Worm (Caenorhabditis elegans) whole organism, early embryonic: ENCODE measurements around the gene Y43F8B.10.

Experiments used
- B0310.2 ChIP-seq: sonication (generic microtip); optimal IDR thresholded peaks from 2 replicates; lab custom pipeline; 2016; ENCODE audit warnings: mild to moderate bottlenecking, missing genetic modification characterization, missing compliant biosample characterization
- F13C5.2 ChIP-seq: sonication (generic microtip); optimal IDR thresholded peaks from 2 replicates; lab custom pipeline; 2017; ENCODE audit warnings: mild to moderate bottlenecking, missing genetic modification characterization, inconsistent platforms, missing compliant biosample characterization
- aly-1 ChIP-seq: sonication (generic microtip); optimal IDR thresholded peaks from 2 replicates; lab custom pipeline; 2016; ENCODE audit warnings: missing genetic modification characterization, missing compliant biosample characterization
- ama-1 ChIP-seq: fragments of 150-350 bp; optimal IDR thresholded peaks from 2 replicates; lab custom pipeline; 2014
- ceh-13 ChIP-seq: fragments of 200-800 bp; sonication (Bioruptor generic); optimal IDR thresholded peaks from 2 replicates; lab custom pipeline; 2018; ENCODE audit warnings: mild to moderate bottlenecking, missing genetic modification characterization, missing compliant biosample characterization
- ceh-36 ChIP-seq: sonication (generic microtip); optimal IDR thresholded peaks from 2 replicates; lab custom pipeline; 2016; ENCODE audit warnings: missing genetic modification characterization, inconsistent platforms, missing compliant biosample characterization
- ets-7 ChIP-seq: sonication (generic microtip); optimal IDR thresholded peaks from 2 replicates; lab custom pipeline; 2016; ENCODE audit warnings: missing genotype, missing genetic modification characterization, missing compliant biosample characterization
- flt-1 ChIP-seq: fragments of 200-800 bp; sonication (Bioruptor generic); IDR thresholded peaks from 2 replicates; pipeline ENCODE4 v1.3.6; 2022; ENCODE audit warnings: missing genetic modification characterization, missing compliant biosample characterization
- hmbx-1 ChIP-seq: sonication (generic microtip); optimal IDR thresholded peaks from 2 replicates; lab custom pipeline; 2016; ENCODE audit warnings: mild to moderate bottlenecking, missing genetic modification characterization, missing compliant biosample characterization
- hmg-4 ChIP-seq: fragments of 200-800 bp; sonication (Bioruptor generic); optimal IDR thresholded peaks from 2 replicates; lab custom pipeline; 2018; ENCODE audit warnings: mild to moderate bottlenecking, missing genetic modification characterization, missing compliant biosample characterization
- hnd-1 ChIP-seq: sonication (generic microtip); optimal IDR thresholded peaks from 2 replicates; lab custom pipeline; 2016; ENCODE audit warnings: missing genetic modification characterization, missing compliant biosample characterization
- scrt-1 ChIP-seq: fragments of 200-800 bp; sonication (Bioruptor generic); IDR thresholded peaks from 2 replicates; pipeline ENCODE4 v1.3.6; 2022; ENCODE audit warnings: missing genetic modification characterization, missing compliant biosample characterization
- sea-1 ChIP-seq: fragments of 200-800 bp; sonication (Bioruptor generic); conservative IDR thresholded peaks from 2 replicates; pipeline ENCODE4 v1.3.6; 2022; ENCODE audit warnings: missing genetic modification characterization, missing compliant biosample characterization
- tbx-11 ChIP-seq: fragments of 200-800 bp; sonication (Bioruptor generic); IDR thresholded peaks from 2 replicates; pipeline ENCODE4 v1.3.6; 2022; ENCODE audit warnings: missing genetic modification characterization, missing compliant biosample characterization
- tbx-37 ChIP-seq: fragments of 200-800 bp; sonication (Bioruptor generic); conservative IDR thresholded peaks from 2 replicates; pipeline ENCODE4 v1.3.6; 2022; ENCODE audit warnings: missing genetic modification reagents, missing genetic modification characterization, missing compliant biosample characterization
- tra-4 ChIP-seq: sonication (generic microtip); optimal IDR thresholded peaks from 2 replicates; lab custom pipeline; 2017; ENCODE audit warnings: missing genetic modification characterization, missing compliant biosample characterization

Gene Y43F8B.10

DNA sequence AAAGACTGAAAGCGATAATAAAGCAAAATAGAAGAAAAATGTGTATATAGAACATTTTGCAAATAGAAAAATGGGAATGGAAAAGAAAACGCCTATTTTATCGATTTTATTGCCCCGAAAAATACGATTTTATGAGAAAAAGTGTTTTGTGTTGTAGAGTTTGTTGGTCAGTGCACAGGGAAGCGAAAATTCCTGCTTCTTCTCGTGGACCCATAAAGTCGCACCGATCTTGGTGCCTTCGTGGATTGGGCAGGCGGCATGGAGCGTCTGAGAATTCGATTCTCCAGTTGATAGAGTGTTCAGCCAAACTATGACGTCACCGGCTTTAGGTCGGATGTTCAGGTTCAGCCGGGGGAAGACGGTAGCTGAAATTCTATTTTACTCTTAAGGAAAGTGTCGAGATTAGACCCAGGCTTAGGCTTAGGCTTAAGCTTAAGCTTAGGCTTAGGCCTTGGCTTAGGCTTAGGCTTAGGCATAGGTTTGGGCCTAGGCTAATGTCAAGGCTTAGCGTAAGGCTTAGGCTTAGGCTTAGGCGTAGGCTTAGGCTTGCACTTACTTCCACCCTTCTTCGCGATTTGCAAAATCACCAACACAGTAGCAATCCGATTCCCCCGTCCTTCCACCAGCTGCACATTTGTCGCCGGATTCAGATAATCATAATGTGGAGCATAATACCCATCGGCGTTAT lies 38.1 kb downstream of the Y43F8B.10 start, which contains the start of gene Y43F8B.19:
Gene Y43F8B.19 (minus strand): TSS at position 51 of the 688 bp plus-strand sequence.
- TF ChIP-seq ceh-36 (tag; lab: Kevin White, UChicago) (peak; percentile 63), B0310.2 (no peak)

- no peak for TF ChIP-seq scrt-1 (GFP tag; lab: Robert Waterston, UW)
- TF ChIP-seq hmbx-1 (tag; lab: Kevin White, UChicago): no peak
- TF ChIP-seq ets-7 (tag; lab: Kevin White, UChicago): no peak
- no peak for TF ChIP-seq B0310.2
- no peak for TF ChIP-seq aly-1 (tag; lab: Kevin White, UChicago)
- no peak for TF ChIP-seq F13C5.2 (tag; lab: Kevin White, UChicago)
- TF ChIP-seq flt-1 (GFP tag; lab: Robert Waterston, UW): no peak
- TF ChIP-seq ceh-13 (GFP tag; lab: Kevin White, UChicago): no peak
- no peak for TF ChIP-seq ama-1 (lab: Kevin White, UChicago)
- TF ChIP-seq tbx-37 (GFP tag; lab: Robert Waterston, UW): no peak
- TF ChIP-seq tbx-11 (GFP tag; lab: Robert Waterston, UW): no peak
- no peak for TF ChIP-seq sea-1 (GFP tag; lab: Robert Waterston, UW)
- TF ChIP-seq hnd-1 (tag; lab: Kevin White, UChicago): no peak
Observed at ce11 chrV:19513552-19513951, 39.3 kb downstream of the Y43F8B.10 start, which contains the start of gene phy-4. Gene phy-4, minus strand, starts transcription at chrV:19513652.

- TF ChIP-seq ceh-36 (tag; lab: Kevin White, UChicago): peak; percentile 82
Observed at ce11 chrV:19517611-19518360, 43.5 kb downstream of the Y43F8B.10 start.

- TF ChIP-seq hmg-4 (GFP tag; lab: Kevin White, UChicago) (no peak), hnd-1 (tag; lab: Kevin White, UChicago) (no peak), F13C5.2 (tag; lab: Kevin White, UChicago) (no peak), ama-1 (lab: Kevin White, UChicago) (no peak), tra-4 (tag; lab: Kevin White, UChicago) (no peak), hmbx-1 (tag; lab: Kevin White, UChicago) (no peak), B0310.2 (no peak), ceh-13 (GFP tag; lab: Kevin White, UChicago) (no peak), ceh-36 (tag; lab: Kevin White, UChicago) (no peak), tbx-37 (GFP tag; lab: Robert Waterston, UW) (no peak), tbx-11 (GFP tag; lab: Robert Waterston, UW) (no peak), ets-7 (tag; lab: Kevin White, UChicago) (no peak), sea-1 (GFP tag; lab: Robert Waterston, UW) (no peak)
Observed at ce11 chrV:19518468-19519168, 44.4 kb downstream of the Y43F8B.10 start.

DNA sequence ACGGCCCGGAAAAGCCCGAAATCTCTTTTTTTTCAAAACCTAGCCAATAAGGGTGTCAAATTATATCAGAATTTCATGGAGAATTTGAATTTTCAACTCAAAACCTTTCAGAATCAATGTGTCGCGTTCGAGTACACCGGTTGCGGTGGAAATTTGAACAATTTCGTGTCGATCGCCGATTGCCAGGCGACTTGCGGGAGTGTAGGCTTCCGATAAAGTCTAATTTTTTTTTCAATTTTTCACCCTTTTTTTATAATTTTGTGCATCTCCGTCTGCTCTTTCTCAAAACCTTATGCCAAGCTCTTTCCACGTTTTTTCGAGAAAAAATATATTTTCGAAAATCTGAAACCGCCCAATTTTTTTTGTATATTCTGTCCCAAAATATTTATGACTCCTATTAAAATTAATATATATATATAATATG lies 45.3 kb downstream of the Y43F8B.10 start:
- TF ChIP-seq ceh-13 (GFP tag; lab: Kevin White, UChicago) (no peak), scrt-1 (GFP tag; lab: Robert Waterston, UW) (no peak), tbx-11 (GFP tag; lab: Robert Waterston, UW) (no peak), sea-1 (GFP tag; lab: Robert Waterston, UW) (peak; percentile 77), hnd-1 (tag; lab: Kevin White, UChicago) (peak; percentile 18), ama-1 (lab: Kevin White, UChicago) (peak; percentile 90), tra-4 (tag; lab: Kevin White, UChicago) (no peak)

DNA sequence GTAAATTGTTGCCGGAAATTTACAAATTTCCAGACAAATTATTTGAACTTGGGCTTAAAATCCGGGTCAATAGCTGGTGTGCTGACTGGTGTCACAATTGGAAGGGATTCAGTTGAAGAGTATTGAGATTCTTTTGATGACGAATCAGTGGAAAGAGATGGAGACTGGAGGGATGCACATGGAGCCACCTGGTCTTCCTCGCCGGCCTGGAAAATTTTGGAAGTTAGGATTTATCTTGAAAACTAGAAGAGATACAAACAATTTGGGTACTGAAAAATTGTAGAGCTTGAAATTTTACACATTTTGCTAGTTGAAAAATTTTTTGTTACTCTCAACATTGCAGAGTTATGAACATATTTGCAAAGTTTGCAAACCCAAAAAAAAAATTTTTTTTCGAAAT lies 45.9 kb downstream of the Y43F8B.10 start:
- no peak for TF ChIP-seq hnd-1 (tag; lab: Kevin White, UChicago)
- no peak for TF ChIP-seq sea-1 (GFP tag; lab: Robert Waterston, UW)
- TF ChIP-seq ama-1 (lab: Kevin White, UChicago): peak; percentile 33

ce11 chrV:19520597-19521322 lies 46.5 kb downstream of the Y43F8B.10 start:
- no peak for TF ChIP-seq tbx-11 (GFP tag; lab: Robert Waterston, UW)
- TF ChIP-seq ama-1 (lab: Kevin White, UChicago): peak; percentile 81
